Fruit fly (Drosophila melanogaster): ENCODE results near the gene SMC1.

Gene SMC1

dm6 chr3R:24017648-24018047, 40.4 kb upstream of the SMC1 start:
- TF ChIP-seq eg (GFP tag; IDR thresholded peaks at IDR 0.05) (0 out of 3 replicates have a peak, but pooled peaks have one; percentile 56), CG4318 (GFP tag; optimal IDR thresholded peaks at IDR 0.05) (no peak), dsx (GFP tag; optimal IDR thresholded peaks at IDR 0.05; ENCODE audit: poor library complexity, severe bottlenecking) (no peak), CG8119 (GFP tag; IDR thresholded peaks at IDR 0.05) (peak; percentile 44; the same call in 1 of the 3 replicates), CG7368 (GFP tag; optimal IDR thresholded peaks at IDR 0.05) (no peak), CG31627 (GFP tag; optimal IDR thresholded peaks at IDR 0.05) (no peak), acj6 (GFP tag; optimal IDR thresholded peaks at IDR 0.05) (peak; percentile 11), CG11762 (GFP tag; optimal IDR thresholded peaks at IDR 0.05; ENCODE audit: insufficient read depth) (no peak), CG15336 (GFP tag; IDR thresholded peaks at IDR 0.05) (peak; percentile 42), CG34406 (GFP tag; optimal IDR thresholded peaks at IDR 0.05) (no peak), CG32006 (GFP tag; optimal IDR thresholded peaks at IDR 0.05) (peak; percentile 57), Hr38 (GFP tag; optimal IDR thresholded peaks at IDR 0.05) (no peak), cyc (GFP tag; optimal IDR thresholded peaks at IDR 0.05) (no peak), fd59A (GFP tag; optimal IDR thresholded peaks at IDR 0.05) (no peak), CG6792 (GFP tag; optimal IDR thresholded peaks at IDR 0.05) (no peak), Ets96B (tag; optimal IDR thresholded peaks at IDR 0.05) (no peak), Eip78C (GFP tag) (peak; percentile 45), fkh (GFP tag; optimal IDR thresholded peaks at IDR 0.05) (no peak), CG10669 (GFP tag; optimal IDR thresholded peaks at IDR 0.05) (no peak), Eip93F (GFP tag; optimal IDR thresholded peaks at IDR 0.05) (no peak), fd85E (GFP tag; optimal IDR thresholded peaks at IDR 0.05) (no peak), CG11902 (GFP tag; optimal IDR thresholded peaks at IDR 0.05) (no peak), Blimp-1 (GFP tag; optimal IDR thresholded peaks at IDR 0.05) (no peak), CG3919 (GFP tag; optimal IDR thresholded peaks at IDR 0.05) (no peak), CG11294 (GFP tag; IDR thresholded peaks at IDR 0.05) (no peak), Gug (GFP tag; IDR thresholded peaks at IDR 0.05) (no peak), Sox14 (GFP tag; optimal IDR thresholded peaks at IDR 0.05) (no peak), CG3032 (tag; optimal IDR thresholded peaks at IDR 0.05) (no peak), lz (GFP tag; optimal IDR thresholded peaks at IDR 0.05) (no peak), CG10631 (GFP tag; optimal IDR thresholded peaks at IDR 0.05) (no peak), Ets21C (GFP tag; optimal IDR thresholded peaks at IDR 0.05) (no peak), pdm3 (GFP tag; optimal IDR thresholded peaks at IDR 0.05) (peak; percentile 11), Hr4 (GFP tag; optimal IDR thresholded peaks at IDR 0.05) (peak; percentile 76), CG16779 (tag; optimal IDR thresholded peaks at IDR 0.05) (no peak), Eip75B (GFP tag; optimal IDR thresholded peaks at IDR 0.05) (no peak), CG6163 (GFP tag; IDR thresholded peaks at IDR 0.05) (0 out of 3 replicates have a peak, but pooled peaks have one; percentile 25), OdsH (GFP tag; optimal IDR thresholded peaks at IDR 0.05) (no peak), Sox102F (GFP tag; optimal IDR thresholded peaks at IDR 0.05) (no peak), esn (GFP tag; optimal IDR thresholded peaks at IDR 0.05) (no peak), spab (GFP tag; optimal IDR thresholded peaks at IDR 0.05) (no peak), CG6276 (GFP tag; optimal IDR thresholded peaks at IDR 0.05) (peak; percentile 36), ss (GFP tag; optimal IDR thresholded peaks at IDR 0.05) (no peak), dac (GFP tag; optimal IDR thresholded peaks at IDR 0.05) (no peak)

dm6 chr3R:24021895-24022294, 36.2 kb upstream of the SMC1 start:
- TF ChIP-seq Smox (GFP tag; optimal IDR thresholded peaks at IDR 0.05) (no peak), Sox14 (GFP tag; optimal IDR thresholded peaks at IDR 0.05) (no peak), svp (GFP tag) (no peak), Ets21C (GFP tag; optimal IDR thresholded peaks at IDR 0.05) (no peak), CG34406 (GFP tag; optimal IDR thresholded peaks at IDR 0.05) (no peak), CG6854 (GFP tag; optimal IDR thresholded peaks at IDR 0.05) (no peak), Hr4 (GFP tag; optimal IDR thresholded peaks at IDR 0.05) (no peak), CG1621 (tag; optimal IDR thresholded peaks at IDR 0.05) (no peak), CG11762 (GFP tag; optimal IDR thresholded peaks at IDR 0.05; ENCODE audit: insufficient read depth) (no peak), Eip75B (GFP tag; optimal IDR thresholded peaks at IDR 0.05) (no peak), Met (GFP tag; optimal IDR thresholded peaks at IDR 0.05) (no peak), OdsH (GFP tag; optimal IDR thresholded peaks at IDR 0.05) (no peak), CG11294 (GFP tag; IDR thresholded peaks at IDR 0.05) (no peak), Eip93F (GFP tag; optimal IDR thresholded peaks at IDR 0.05) (no peak), lz (GFP tag; optimal IDR thresholded peaks at IDR 0.05) (no peak)

Data from whole organism, prepupa.